Worm (Caenorhabditis elegans): ENCODE measurements around the gene F43E2.11.

F43E2.11 gene

ce11 chrII:7392052-7392694 lies 22.1 kb upstream of the F43E2.11 start (continued):
- peak; percentile 46 to 68 for TF ChIP-seq egl-27 (tag; optimal IDR thresholded peaks at IDR 0.05)
- no peak for TF ChIP-seq nhr-76 (tag; optimal IDR thresholded peaks at IDR 0.05)
- TF ChIP-seq zip-4 (GFP tag; optimal IDR thresholded peaks at IDR 0.05): peak; percentile 75
- TF ChIP-seq rnt-1 (tag; optimal IDR thresholded peaks at IDR 0.05): peak; percentile 38
- peak in 2 of 3 experiments; percentile 1 to 3 for TF ChIP-seq dpl-1 (GFP tag; optimal IDR thresholded peaks at IDR 0.05)
- no peak for TF ChIP-seq C04F5.9 (tag; optimal IDR thresholded peaks at IDR 0.05)
- peak; percentile 66 for TF ChIP-seq nhr-20 (tag; optimal IDR thresholded peaks at IDR 0.05)
- no peak for TF ChIP-seq Y116A8C.19 (tag; optimal IDR thresholded peaks at IDR 0.05; ENCODE audit: borderline replicate concordance)
- TF ChIP-seq unc-30 (tag; optimal IDR thresholded peaks at IDR 0.05): no peak
- TF ChIP-seq nhr-237 (tag; optimal IDR thresholded peaks at IDR 0.05): peak; percentile 53
- TF ChIP-seq C34B4.2 (tag; optimal IDR thresholded peaks at IDR 0.05): no peak
- TF ChIP-seq efl-3 (GFP tag; optimal IDR thresholded peaks at IDR 0.05): no peak
- TF ChIP-seq mab-9 (GFP tag; IDR thresholded peaks at IDR 0.05): no peak
- peak in 1 of 2 experiments; percentile 42 for TF ChIP-seq mdl-1 (tag; optimal IDR thresholded peaks at IDR 0.05)
- no peak for TF ChIP-seq elt-3 (tag; optimal IDR thresholded peaks at IDR 0.05)
- TF ChIP-seq vab-15 (tag; optimal IDR thresholded peaks at IDR 0.05): no peak
- no peak for TF ChIP-seq grh-1 (GFP tag; IDR thresholded peaks at IDR 0.05)
- no peak for TF ChIP-seq pag-3 (tag; optimal IDR thresholded peaks at IDR 0.05; ENCODE audit: borderline replicate concordance, insufficient read depth)
- TF ChIP-seq ceh-90 (tag; optimal IDR thresholded peaks at IDR 0.05): no peak
- no peak for TF ChIP-seq hlh-17 (GFP tag; optimal IDR thresholded peaks at IDR 0.05; ENCODE audit: borderline replicate concordance)
- no peak for TF ChIP-seq ama-1 (optimal IDR thresholded peaks at IDR 0.05)
- peak; percentile 36 for TF ChIP-seq nhr-47 (tag; optimal IDR thresholded peaks at IDR 0.05)
- TF ChIP-seq ceh-88 (GFP tag; IDR thresholded peaks at IDR 0.05): no peak
- peak; percentile 24; the same call in 1 of the 2 replicates for TF ChIP-seq isw-1 (GFP tag; IDR thresholded peaks at IDR 0.05)
- no peak for TF ChIP-seq hpl-2 (GFP tag; optimal IDR thresholded peaks at IDR 0.05)
- TF ChIP-seq lin-14 (GFP tag; optimal IDR thresholded peaks at IDR 0.05): peak; percentile 87
- TF ChIP-seq swsn-7 (tag; optimal IDR thresholded peaks at IDR 0.05): peak; percentile 33
- peak; percentile 57 for TF ChIP-seq blmp-1 (tag; optimal IDR thresholded peaks at IDR 0.05)
- peak; percentile 82 for TF ChIP-seq nhr-85 (tag)
- TF ChIP-seq egl-13 (tag; optimal IDR thresholded peaks at IDR 0.05): no peak
- TF ChIP-seq nhr-19 (GFP tag; conservative IDR thresholded peaks at IDR 0.05): peak; percentile 32; the same call in 1 of the 2 replicates
- TF ChIP-seq fkh-8 (tag; optimal IDR thresholded peaks at IDR 0.05): peak; percentile 52
- no peak for TF ChIP-seq lir-3 (tag; optimal IDR thresholded peaks at IDR 0.05; ENCODE audit: poor library complexity)
- no peak for TF ChIP-seq zag-1 (tag; optimal IDR thresholded peaks at IDR 0.05)
- TF ChIP-seq mef-2 (tag; optimal IDR thresholded peaks at IDR 0.05): no peak
- no peak for TF ChIP-seq hlh-4 (tag; optimal IDR thresholded peaks at IDR 0.05)
- no peak for TF ChIP-seq dsc-1 (tag; optimal IDR thresholded peaks at IDR 0.05)
- no peak for TF ChIP-seq nhr-77 (tag; optimal IDR thresholded peaks at IDR 0.05)
- TF ChIP-seq ztf-11 (tag; optimal IDR thresholded peaks at IDR 0.05): no peak
- no peak for TF ChIP-seq unc-98 (GFP tag; IDR thresholded peaks at IDR 0.05)
- no peak for TF ChIP-seq aly-2 (tag; optimal IDR thresholded peaks at IDR 0.05)
- no peak for TF ChIP-seq ceh-8 (GFP tag; optimal IDR thresholded peaks at IDR 0.05)
- TF ChIP-seq nhr-71 (tag; optimal IDR thresholded peaks at IDR 0.05): peak; percentile 77
